Fruit fly (Drosophila melanogaster): ENCODE measurements around the gene CG7829.

- TF ChIP-seq wor (GFP tag; IDR thresholded peaks at IDR 0.05) = no peak
- peak; percentile 25 for TF ChIP-seq Hr3 (GFP tag; optimal IDR thresholded peaks at IDR 0.05)
- no peak for TF ChIP-seq CG4404 (GFP tag; IDR thresholded peaks at IDR 0.05)
- TF ChIP-seq CG12236 (GFP tag; optimal IDR thresholded peaks at IDR 0.05) = no peak
- TF ChIP-seq sens-2 (GFP tag; IDR thresholded peaks at IDR 0.05) = peak; percentile 38; the same call in 1 of the 2 replicates
- TF ChIP-seq h (optimal IDR thresholded peaks at IDR 0.05) = no peak
- TF ChIP-seq CG2712 (tag; optimal IDR thresholded peaks at IDR 0.05) = peak; percentile 56
- 0 out of 2 replicates have a peak, but pooled peaks have one; percentile 30 for TF ChIP-seq Drgx (GFP tag; IDR thresholded peaks at IDR 0.05)
- peak; percentile 56 for TF ChIP-seq YL-1 (GFP tag; optimal IDR thresholded peaks at IDR 0.05)
- TF ChIP-seq CG14441 (GFP tag; IDR thresholded peaks at IDR 0.05) = peak; percentile 61
- no peak for TF ChIP-seq gsb (GFP tag; IDR thresholded peaks at IDR 0.05)
- no peak for TF ChIP-seq lola (GFP tag; optimal IDR thresholded peaks at IDR 0.05)
Measured at dm6 chr3R:29859763-29860162, 42.2 kb upstream of the CG7829 start.

All from whole organism, embryonic.